Worm (Caenorhabditis elegans) whole organism, midembryonic: ENCODE measurements around the gene sto-5.

Experiments used
- T22C8.4 ChIP-seq: fragments of 200-800 bp; sonication (Bioruptor generic); IDR thresholded peaks from 2 replicates; pipeline ENCODE4 v1.3.6; 2022; ENCODE audit warnings: missing genetic modification characterization, missing compliant biosample characterization
- cog-1 ChIP-seq: sonication (generic microtip); optimal IDR thresholded peaks from 2 replicates; lab custom pipeline; 2016; ENCODE audit warnings: missing genetic modification characterization, missing compliant biosample characterization
- flt-1 ChIP-seq: fragments of 200-800 bp; sonication (Bioruptor generic); IDR thresholded peaks from 2 replicates; pipeline ENCODE4 v1.3.6; 2022; ENCODE audit warnings: missing genetic modification characterization, missing compliant biosample characterization
- klf-2 ChIP-seq: fragments of 200-800 bp; sonication (Bioruptor generic); conservative IDR thresholded peaks from 2 replicates; pipeline ENCODE4 v1.3.6; 2022; ENCODE audit warnings: missing genetic modification reagents, missing genetic modification characterization, missing compliant biosample characterization
- med-1 ChIP-seq: sonication (generic microtip); optimal IDR thresholded peaks from 2 replicates; lab custom pipeline; 2017; ENCODE audit warnings: missing genetic modification characterization, mild to moderate bottlenecking, missing compliant biosample characterization, antibody characterized with exemption, missing genetic modification reagents; ENCODE audit not compliant: insufficient read depth
- ref-1 ChIP-seq: fragments of 200-800 bp; sonication (Bioruptor generic); conservative IDR thresholded peaks from 2 replicates; pipeline ENCODE4 v1.3.6; 2022; ENCODE audit warnings: missing genetic modification reagents, missing genetic modification characterization, missing compliant biosample characterization
- tab-1 ChIP-seq: fragments of 200-800 bp; sonication (Bioruptor generic); IDR thresholded peaks from 2 replicates; pipeline ENCODE4 v1.3.6; 2022; ENCODE audit warnings: missing genetic modification characterization, missing compliant biosample characterization
- ztf-23 ChIP-seq: fragments of 200-800 bp; sonication (Bioruptor generic); IDR thresholded peaks from 2 replicates; pipeline ENCODE4 v1.3.6; 2022; ENCODE audit warnings: missing genetic modification reagents, missing genetic modification characterization, missing compliant biosample characterization
- ztf-29 ChIP-seq: fragments of 200-800 bp; sonication (Bioruptor generic); IDR thresholded peaks from 2 replicates; pipeline ENCODE4 v1.3.6; 2022; ENCODE audit warnings: missing genetic modification reagents, missing genetic modification characterization, missing compliant biosample characterization

DNA sequence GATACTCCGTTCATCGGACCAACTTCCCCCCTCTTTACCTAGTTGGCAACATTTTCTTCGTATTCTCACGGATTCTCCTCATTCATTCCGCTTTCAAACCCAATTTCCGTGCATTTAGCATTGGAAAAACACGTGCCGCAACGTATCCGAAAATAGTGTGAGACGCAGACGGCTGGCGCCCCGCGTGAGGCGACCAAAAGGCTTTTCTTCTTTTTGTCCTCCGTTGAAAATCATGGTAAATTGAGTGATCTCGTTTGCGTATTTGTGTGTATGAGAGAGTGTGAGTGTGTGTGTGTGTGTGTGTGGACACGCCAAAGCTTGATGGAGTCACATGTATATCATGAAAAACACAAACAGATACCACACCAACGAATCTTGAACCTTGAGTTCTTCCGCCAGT lies 28.4 kb downstream of the sto-5 start:
- no peak for TF ChIP-seq tab-1 (GFP tag; lab: Robert Waterston, UW)
- no peak for TF ChIP-seq flt-1 (GFP tag; lab: Robert Waterston, UW)
- TF ChIP-seq T22C8.4 (GFP tag; lab: Robert Waterston, UW) = no peak
- TF ChIP-seq ref-1 = no peak
- TF ChIP-seq ztf-29 (GFP tag; lab: Robert Waterston, UW) = no peak
- no peak for TF ChIP-seq ztf-23
- TF ChIP-seq cog-1 (tag; lab: Kevin White, UChicago) = no peak
- no peak for TF ChIP-seq klf-2 (GFP tag; lab: Robert Waterston, UW)
- TF ChIP-seq med-1 (GFP tag; lab: Kevin White, UChicago) = no peak
